Worm (Caenorhabditis elegans) whole organism, L2 larva: Measurements from ENCODE around the gene F54B11.7.

Source experiments
- C34F6.9 ChIP-seq: fragments of 150-350 bp; optimal IDR thresholded peaks from 2 replicates; lab custom pipeline; 2014; ENCODE audit warnings: missing biosample characterization, missing genetic modification characterization
- blmp-1 ChIP-seq: sonication (generic microtip); optimal IDR thresholded peaks from 2 replicates; lab custom pipeline; 2017; ENCODE audit warnings: missing genetic modification characterization, mild to moderate bottlenecking, missing compliant biosample characterization, antibody characterized with exemption, moderate library complexity; ENCODE audit not compliant: insufficient read depth
- elt-1 ChIP-seq: fragments of 150-350 bp; optimal IDR thresholded peaks from 2 replicates; lab custom pipeline; 2014; ENCODE audit warnings: missing biosample characterization, missing genetic modification characterization
- elt-3 ChIP-seq: sonication (generic microtip); optimal IDR thresholded peaks from 2 replicates; lab custom pipeline; 2017; ENCODE audit warnings: missing biosample characterization, missing genetic modification characterization
- fos-1 ChIP-seq: fragments of 150-350 bp; optimal IDR thresholded peaks from 2 replicates; lab custom pipeline; 2014; ENCODE audit warnings: missing biosample characterization, missing genetic modification characterization
- lsy-2 ChIP-seq, 2 experiments: fragments of 150-350 bp in 1 of 2; sonication (generic microtip) in 1 of 2; optimal IDR thresholded peaks; 2 replicates each; lab custom pipeline; 2014 to 2017; ENCODE audit warnings: missing biosample characterization in 2 of 2, missing genetic modification characterization in 2 of 2
- mab-5 ChIP-seq: fragments of 150-350 bp; optimal IDR thresholded peaks from 2 replicates; lab custom pipeline; 2014; ENCODE audit warnings: missing biosample characterization, missing genetic modification characterization
- mdl-1 ChIP-seq, 2 experiments: fragments of 150-350 bp in 1 of 2; sonication (generic microtip) in 1 of 2; optimal IDR thresholded peaks; 2 replicates each; lab custom pipeline; 2017; ENCODE audit warnings: missing biosample characterization in 2 of 2, missing genetic modification characterization in 2 of 2
- nhr-11 ChIP-seq: fragments of 150-350 bp; optimal IDR thresholded peaks from 2 replicates; lab custom pipeline; 2014; ENCODE audit warnings: missing biosample characterization, missing genetic modification characterization
- nhr-12 ChIP-seq: fragments of 150-350 bp; optimal IDR thresholded peaks from 2 replicates; lab custom pipeline; 2014; ENCODE audit warnings: missing biosample characterization, missing genetic modification characterization
- nhr-237 ChIP-seq: fragments of 150-350 bp; optimal IDR thresholded peaks from 2 replicates; lab custom pipeline; 2014; ENCODE audit warnings: missing biosample characterization, missing genetic modification characterization
- snpc-4 ChIP-seq: fragments of 150-350 bp; optimal IDR thresholded peaks from 2 replicates; lab custom pipeline; 2014; ENCODE audit warnings: missing biosample characterization, missing genetic modification characterization
- unc-39 ChIP-seq: fragments of 150-350 bp; optimal IDR thresholded peaks from 2 replicates; lab custom pipeline; 2014; ENCODE audit warnings: missing biosample characterization, missing genetic modification characterization
- unc-62 ChIP-seq: fragments of 150-350 bp; optimal IDR thresholded peaks from 2 replicates; lab custom pipeline; 2014; ENCODE audit warnings: missing biosample characterization, missing genetic modification reagents, missing genetic modification characterization

DNA sequence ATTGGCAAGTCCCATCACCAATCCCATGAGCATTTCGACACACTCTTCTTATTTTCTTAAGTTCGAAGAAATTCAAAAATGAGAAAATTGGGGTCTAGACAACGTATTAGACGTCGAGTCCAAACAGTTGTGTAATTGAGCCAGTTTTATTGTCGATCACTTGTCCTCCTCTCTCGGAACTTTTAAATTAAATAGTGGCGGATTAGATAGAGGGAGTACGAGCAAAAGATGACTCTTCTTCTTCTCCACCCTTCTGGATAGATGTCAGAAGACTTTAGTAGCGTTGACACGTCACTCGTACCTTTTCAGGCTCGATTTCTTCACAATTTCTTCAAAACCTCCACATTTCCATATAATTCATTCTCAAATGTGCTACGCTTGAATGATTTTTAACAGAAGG is 14.9 kb downstream of the F54B11.7 start:
- TF ChIP-seq blmp-1 (tag; lab: Kevin White, UChicago) = no peak
- no peak for TF ChIP-seq nhr-12 (tag; lab: Kevin White, UChicago)
- TF ChIP-seq lsy-2 (tag; optimal IDR thresholded peaks at IDR 0.05; lab: Kevin White, UChicago) = no peak
- TF ChIP-seq snpc-4 (tag; lab: Kevin White, UChicago) = no peak
- no peak for TF ChIP-seq nhr-11
- TF ChIP-seq unc-39 = no peak
- no peak for TF ChIP-seq C34F6.9 (tag; lab: Kevin White, UChicago)
- TF ChIP-seq unc-62 (GFP tag; lab: Kevin White, UChicago) = no peak
- no peak for TF ChIP-seq fos-1
- no peak for TF ChIP-seq elt-3
- TF ChIP-seq mdl-1 (tag; optimal IDR thresholded peaks at IDR 0.05; lab: Kevin White, UChicago) = no peak
- no peak for TF ChIP-seq mab-5 (tag; lab: Kevin White, UChicago)
- no peak for TF ChIP-seq nhr-237 (tag; lab: Kevin White, UChicago)
- TF ChIP-seq elt-1 (tag; lab: Kevin White, UChicago) = no peak
